Worm (Caenorhabditis elegans): Measurements from ENCODE around the gene C29A12.22.

DNA sequence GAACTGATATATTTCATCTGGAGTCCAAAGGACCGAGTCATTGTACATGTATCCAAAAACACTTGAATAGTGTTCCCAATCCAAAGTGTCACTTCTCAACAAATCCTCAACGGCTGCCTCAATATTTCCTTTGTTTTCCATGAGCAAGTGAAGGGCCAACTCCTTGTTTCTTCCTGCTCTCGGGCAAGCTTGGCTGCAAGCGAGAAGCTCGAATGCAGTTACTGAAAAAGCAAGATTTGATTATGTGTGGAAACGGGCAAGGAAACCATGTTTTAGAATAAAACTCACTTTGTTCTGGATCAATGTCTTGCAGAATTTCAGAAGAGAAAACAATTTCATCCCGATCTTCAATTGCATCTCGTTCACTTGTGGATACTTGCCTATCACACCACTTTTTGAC is 42.3 kb downstream of the C29A12.22 start:
- no peak for TF ChIP-seq B0019.2 (GFP tag; conservative IDR thresholded peaks at IDR 0.05)
- no peak for TF ChIP-seq athp-1 (tag; optimal IDR thresholded peaks at IDR 0.05)
- TF ChIP-seq atf-7 (tag; optimal IDR thresholded peaks at IDR 0.05) = no peak
- TF ChIP-seq nfya-1 (tag; optimal IDR thresholded peaks at IDR 0.05; ENCODE audit: borderline replicate concordance, insufficient read depth) = no peak
- TF ChIP-seq ama-1 (optimal IDR thresholded peaks at IDR 0.05) = no peak
- TF ChIP-seq ama-1 (GFP tag; optimal IDR thresholded peaks at IDR 0.05) = no peak
- no peak for TF ChIP-seq unc-130 (GFP tag; optimal IDR thresholded peaks at IDR 0.05)
- TF ChIP-seq snpc-4 (GFP tag; optimal IDR thresholded peaks at IDR 0.05) = no peak
- no peak for TF ChIP-seq snpc-4 (tag; optimal IDR thresholded peaks at IDR 0.05)
- no peak for TF ChIP-seq Y95B8A.8 (GFP tag; IDR thresholded peaks at IDR 0.05)
- no peak for TF ChIP-seq F49E8.2 (tag; optimal IDR thresholded peaks at IDR 0.05; ENCODE audit: insufficient read depth)

Measured in whole organism, young adult.